Worm (Caenorhabditis elegans) whole organism, early embryonic: ENCODE results near the gene fbxa-163.

ENCODE experiments used
- B0310.2 ChIP-seq: sonication (generic microtip); optimal IDR thresholded peaks from 2 replicates; lab custom pipeline; 2016; ENCODE audit warnings: mild to moderate bottlenecking, missing genetic modification characterization, missing compliant biosample characterization
- F13C5.2 ChIP-seq: sonication (generic microtip); optimal IDR thresholded peaks from 2 replicates; lab custom pipeline; 2017; ENCODE audit warnings: mild to moderate bottlenecking, missing genetic modification characterization, inconsistent platforms, missing compliant biosample characterization
- aly-1 ChIP-seq: sonication (generic microtip); optimal IDR thresholded peaks from 2 replicates; lab custom pipeline; 2016; ENCODE audit warnings: missing genetic modification characterization, missing compliant biosample characterization
- ama-1 ChIP-seq: fragments of 150-350 bp; optimal IDR thresholded peaks from 2 replicates; lab custom pipeline; 2014
- ceh-13 ChIP-seq: fragments of 200-800 bp; sonication (Bioruptor generic); optimal IDR thresholded peaks from 2 replicates; lab custom pipeline; 2018; ENCODE audit warnings: mild to moderate bottlenecking, missing genetic modification characterization, missing compliant biosample characterization
- ceh-36 ChIP-seq: sonication (generic microtip); optimal IDR thresholded peaks from 2 replicates; lab custom pipeline; 2016; ENCODE audit warnings: missing genetic modification characterization, inconsistent platforms, missing compliant biosample characterization
- ets-7 ChIP-seq: sonication (generic microtip); optimal IDR thresholded peaks from 2 replicates; lab custom pipeline; 2016; ENCODE audit warnings: missing genotype, missing genetic modification characterization, missing compliant biosample characterization
- flt-1 ChIP-seq: fragments of 200-800 bp; sonication (Bioruptor generic); IDR thresholded peaks from 2 replicates; pipeline ENCODE4 v1.3.6; 2022; ENCODE audit warnings: missing genetic modification characterization, missing compliant biosample characterization
- hmbx-1 ChIP-seq: sonication (generic microtip); optimal IDR thresholded peaks from 2 replicates; lab custom pipeline; 2016; ENCODE audit warnings: mild to moderate bottlenecking, missing genetic modification characterization, missing compliant biosample characterization
- hmg-4 ChIP-seq: fragments of 200-800 bp; sonication (Bioruptor generic); optimal IDR thresholded peaks from 2 replicates; lab custom pipeline; 2018; ENCODE audit warnings: mild to moderate bottlenecking, missing genetic modification characterization, missing compliant biosample characterization
- hnd-1 ChIP-seq: sonication (generic microtip); optimal IDR thresholded peaks from 2 replicates; lab custom pipeline; 2016; ENCODE audit warnings: missing genetic modification characterization, missing compliant biosample characterization
- pes-1 ChIP-seq: fragments of 200-800 bp; sonication (Bioruptor generic); IDR thresholded peaks from 2 replicates; pipeline ENCODE4 v1.3.6; 2022; ENCODE audit warnings: missing genetic modification reagents, missing genetic modification characterization, missing compliant biosample characterization
- scrt-1 ChIP-seq: fragments of 200-800 bp; sonication (Bioruptor generic); IDR thresholded peaks from 2 replicates; pipeline ENCODE4 v1.3.6; 2022; ENCODE audit warnings: missing genetic modification characterization, missing compliant biosample characterization
- sea-1 ChIP-seq: fragments of 200-800 bp; sonication (Bioruptor generic); conservative IDR thresholded peaks from 2 replicates; pipeline ENCODE4 v1.3.6; 2022; ENCODE audit warnings: missing genetic modification characterization, missing compliant biosample characterization
- tbx-11 ChIP-seq: fragments of 200-800 bp; sonication (Bioruptor generic); IDR thresholded peaks from 2 replicates; pipeline ENCODE4 v1.3.6; 2022; ENCODE audit warnings: missing genetic modification characterization, missing compliant biosample characterization
- tbx-37 ChIP-seq: fragments of 200-800 bp; sonication (Bioruptor generic); conservative IDR thresholded peaks from 2 replicates; pipeline ENCODE4 v1.3.6; 2022; ENCODE audit warnings: missing genetic modification reagents, missing genetic modification characterization, missing compliant biosample characterization
- tra-4 ChIP-seq: sonication (generic microtip); optimal IDR thresholded peaks from 2 replicates; lab custom pipeline; 2017; ENCODE audit warnings: missing genetic modification characterization, missing compliant biosample characterization

The fbxa-163 gene

ce11 chrII:1571032-1571431 is 39.5 kb downstream of the fbxa-163 start, which contains the start of gene fbxb-46:
Gene fbxb-46, minus strand, starts transcription at chrII:1571132.
- TF ChIP-seq ets-7 (tag; lab: Kevin White, UChicago): no peak
- no peak for TF ChIP-seq F13C5.2 (tag; lab: Kevin White, UChicago)
- TF ChIP-seq flt-1 (GFP tag; lab: Robert Waterston, UW): no peak
- TF ChIP-seq pes-1 (GFP tag; lab: Robert Waterston, UW): no peak
- no peak for TF ChIP-seq hnd-1 (tag; lab: Kevin White, UChicago)
- TF ChIP-seq tra-4 (tag; lab: Kevin White, UChicago): no peak
- TF ChIP-seq scrt-1 (GFP tag; lab: Robert Waterston, UW): no peak
- TF ChIP-seq tbx-11 (GFP tag; lab: Robert Waterston, UW): no peak
- TF ChIP-seq aly-1 (tag; lab: Kevin White, UChicago): no peak
- TF ChIP-seq ceh-36 (tag; lab: Kevin White, UChicago): no peak
- TF ChIP-seq ceh-13 (GFP tag; lab: Kevin White, UChicago): no peak
- TF ChIP-seq B0310.2: no peak
- TF ChIP-seq ama-1 (lab: Kevin White, UChicago): no peak
- no peak for TF ChIP-seq hmg-4 (GFP tag; lab: Kevin White, UChicago)
- no peak for TF ChIP-seq sea-1 (GFP tag; lab: Robert Waterston, UW)
- TF ChIP-seq tbx-37: no peak

ce11 chrII:1568214-1568613 is 42.3 kb downstream of the fbxa-163 start, which contains the start of gene fbxb-49:
Gene fbxb-49, plus strand, starts transcription at chrII:1568514.
- no peak for TF ChIP-seq tbx-37
- no peak for TF ChIP-seq B0310.2
- TF ChIP-seq scrt-1 (GFP tag; lab: Robert Waterston, UW): no peak
- no peak for TF ChIP-seq hmbx-1 (tag; lab: Kevin White, UChicago)
- TF ChIP-seq F13C5.2 (tag; lab: Kevin White, UChicago): no peak
- TF ChIP-seq ceh-36 (tag; lab: Kevin White, UChicago): no peak
- no peak for TF ChIP-seq hmg-4 (GFP tag; lab: Kevin White, UChicago)
- no peak for TF ChIP-seq hnd-1 (tag; lab: Kevin White, UChicago)
- no peak for TF ChIP-seq flt-1 (GFP tag; lab: Robert Waterston, UW)
- TF ChIP-seq tbx-11 (GFP tag; lab: Robert Waterston, UW): no peak
- no peak for TF ChIP-seq ets-7 (tag; lab: Kevin White, UChicago)
- no peak for TF ChIP-seq ama-1 (lab: Kevin White, UChicago)
- no peak for TF ChIP-seq pes-1 (GFP tag; lab: Robert Waterston, UW)
- TF ChIP-seq ceh-13 (GFP tag; lab: Kevin White, UChicago): no peak

- TF ChIP-seq aly-1 (tag; lab: Kevin White, UChicago): no peak
- no peak for TF ChIP-seq tbx-37
- TF ChIP-seq F13C5.2 (tag; lab: Kevin White, UChicago): no peak
- no peak for TF ChIP-seq flt-1 (GFP tag; lab: Robert Waterston, UW)
- no peak for TF ChIP-seq pes-1 (GFP tag; lab: Robert Waterston, UW)
- TF ChIP-seq hmg-4 (GFP tag; lab: Kevin White, UChicago): no peak
- no peak for TF ChIP-seq ets-7 (tag; lab: Kevin White, UChicago)
- no peak for TF ChIP-seq ceh-13 (GFP tag; lab: Kevin White, UChicago)
- no peak for TF ChIP-seq hnd-1 (tag; lab: Kevin White, UChicago)
- TF ChIP-seq ceh-36 (tag; lab: Kevin White, UChicago): no peak
- TF ChIP-seq tra-4 (tag; lab: Kevin White, UChicago): no peak
- TF ChIP-seq hmbx-1 (tag; lab: Kevin White, UChicago): no peak
Observed at ce11 chrII:1567646-1568045, 42.9 kb downstream of the fbxa-163 start, which contains the start of gene K05F6.8. Gene K05F6.8, minus strand, starts transcription at chrII:1567746.

ce11 chrII:1561863-1562262 is 48.7 kb downstream of the fbxa-163 start, which contains the start of gene K05F6.14:
Gene K05F6.14, plus strand, starts transcription at chrII:1562163.
- TF ChIP-seq ceh-36 (tag; lab: Kevin White, UChicago) (no peak), tbx-37 (no peak), hmg-4 (GFP tag; lab: Kevin White, UChicago) (no peak), hnd-1 (tag; lab: Kevin White, UChicago) (no peak), flt-1 (GFP tag; lab: Robert Waterston, UW) (no peak), F13C5.2 (tag; lab: Kevin White, UChicago) (no peak), tbx-11 (GFP tag; lab: Robert Waterston, UW) (no peak), pes-1 (GFP tag; lab: Robert Waterston, UW) (no peak), sea-1 (GFP tag; lab: Robert Waterston, UW) (no peak), ceh-13 (GFP tag; lab: Kevin White, UChicago) (no peak)

ce11 chrII:1560839-1561238 is 49.7 kb downstream of the fbxa-163 start:
- TF ChIP-seq ets-7 (tag; lab: Kevin White, UChicago): no peak
- no peak for TF ChIP-seq hmg-4 (GFP tag; lab: Kevin White, UChicago)
- TF ChIP-seq hnd-1 (tag; lab: Kevin White, UChicago): no peak
